Worm (Caenorhabditis elegans) whole organism, L1 larva: ENCODE data around the gene tbx-7.
A peak's percentile ranks its signal among the peaks of the same experiment; 100 is the strongest.

ENCODE experiments used
- C04F5.9 ChIP-seq: sonication (generic microtip); optimal IDR thresholded peaks from 2 replicates; lab custom pipeline; 2016; ENCODE audit warnings: missing genetic modification characterization, missing compliant biosample characterization
- C16A3.4 ChIP-seq: fragments of 150-350 bp; optimal IDR thresholded peaks from 2 replicates; lab custom pipeline; 2014; ENCODE audit warnings: missing biosample characterization, missing genetic modification characterization
- C34B4.2 ChIP-seq: sonication (generic microtip); optimal IDR thresholded peaks from 2 replicates; lab custom pipeline; 2017; ENCODE audit warnings: mild to moderate bottlenecking, missing genetic modification characterization, missing compliant biosample characterization
- F16B12.6 ChIP-seq: fragments of 150-350 bp; optimal IDR thresholded peaks from 2 replicates; lab custom pipeline; 2014; ENCODE audit warnings: missing biosample characterization, missing genetic modification characterization
- aha-1 ChIP-seq: fragments of 150-350 bp; optimal IDR thresholded peaks from 2 replicates; lab custom pipeline; 2014; ENCODE audit warnings: missing biosample characterization, missing genetic modification characterization
- ama-1 ChIP-seq: fragments of 150-350 bp; optimal IDR thresholded peaks from 2 replicates; lab custom pipeline; 2014
- ceh-82 ChIP-seq, 3 experiments: fragments of 150-350 bp in 1 of 3; sonication (generic microtip) in 2 of 3; optimal IDR thresholded peaks; 2 replicates each; lab custom pipeline; 2014 to 2017; ENCODE audit warnings: missing biosample characterization in 3 of 3, missing genetic modification characterization in 3 of 3
- ceh-90 ChIP-seq: sonication (generic microtip); optimal IDR thresholded peaks from 2 replicates; lab custom pipeline; 2016; ENCODE audit warnings: missing genetic modification characterization, missing compliant biosample characterization
- ces-1 ChIP-seq: fragments of 150-350 bp; optimal IDR thresholded peaks from 2 replicates; lab custom pipeline; 2014; ENCODE audit warnings: missing biosample characterization, missing genetic modification reagents, missing genetic modification characterization
- efl-1 ChIP-seq, 4 experiments: fragments of 150-350 bp; optimal IDR thresholded peaks in 3 of 4; peaks in 1 of 4; 1 replicate in 1 of 4; 2 replicates in 3 of 4; lab custom pipeline; 2014; ENCODE audit warnings: missing biosample characterization in 2 of 4, missing genetic modification characterization in 2 of 4, missing genetic modification reagents in 2 of 4
- efl-3 ChIP-seq: fragments of 200-800 bp; sonication (Bioruptor generic); optimal IDR thresholded peaks from 2 replicates; lab custom pipeline; 2018; ENCODE audit warnings: mild to moderate bottlenecking, missing genetic modification characterization, missing compliant biosample characterization
- egl-13 ChIP-seq: sonication (generic microtip); optimal IDR thresholded peaks from 2 replicates; lab custom pipeline; 2016; ENCODE audit warnings: missing genotype, missing genetic modification reagents, missing genetic modification characterization, missing compliant biosample characterization
- ets-5 ChIP-seq: fragments of 200-800 bp; sonication (Bioruptor generic); IDR thresholded peaks from 2 replicates; pipeline ENCODE4 v1.3.6; 2022; ENCODE audit warnings: missing genetic modification characterization, missing compliant biosample characterization
- fkh-10 ChIP-seq: sonication (generic microtip); optimal IDR thresholded peaks from 2 replicates; lab custom pipeline; 2017; ENCODE audit warnings: missing biosample characterization, missing genetic modification reagents, missing genetic modification characterization
- grh-1 ChIP-seq: fragments of 200-800 bp; sonication (Bioruptor generic); IDR thresholded peaks from 2 replicates; pipeline ENCODE4 v1.3.6; 2022; ENCODE audit warnings: missing genetic modification reagents, missing genetic modification characterization, missing compliant biosample characterization
- hlh-17 ChIP-seq: fragments of 200-800 bp; sonication (Bioruptor generic); optimal IDR thresholded peaks from 2 replicates; lab custom pipeline; 2018; ENCODE audit warnings: missing genetic modification characterization, mild to moderate bottlenecking, missing compliant biosample characterization, moderate library complexity, borderline replicate concordance
- jun-1 ChIP-seq: fragments of 150-350 bp; optimal IDR thresholded peaks from 2 replicates; lab custom pipeline; 2014; ENCODE audit warnings: missing biosample characterization, missing genetic modification reagents, missing genetic modification characterization
- lin-14 ChIP-seq: fragments of 200-800 bp; sonication (Bioruptor generic); optimal IDR thresholded peaks from 2 replicates; lab custom pipeline; 2018; ENCODE audit warnings: mild to moderate bottlenecking, missing genetic modification characterization, moderate library complexity, missing compliant biosample characterization
- lin-35 ChIP-seq, 2 experiments: fragments of 150-350 bp; optimal IDR thresholded peaks; 2 replicates each; lab custom pipeline; 2014; ENCODE audit warnings: missing biosample characterization in 2 of 2, missing genetic modification characterization in 2 of 2, missing genetic modification reagents in 2 of 2
- lin-39 ChIP-seq: fragments of 150-350 bp; optimal IDR thresholded peaks from 2 replicates; lab custom pipeline; 2014; ENCODE audit warnings: missing biosample characterization, missing genetic modification reagents, missing genetic modification characterization
- lir-3 ChIP-seq: sonication (generic microtip); optimal IDR thresholded peaks from 2 replicates; lab custom pipeline; 2016; ENCODE audit warnings: mild to moderate bottlenecking, missing genetic modification characterization, moderate library complexity, missing compliant biosample characterization; ENCODE audit not compliant: poor library complexity
- lsy-2 ChIP-seq, 2 experiments: fragments of 150-350 bp; optimal IDR thresholded peaks; 2 replicates each; lab custom pipeline; 2014; ENCODE audit warnings: missing biosample characterization in 2 of 2, missing genetic modification characterization in 2 of 2
- mab-9 ChIP-seq: fragments of 200-800 bp; sonication (Bioruptor generic); IDR thresholded peaks from 2 replicates; pipeline ENCODE4 v1.3.6; 2022; ENCODE audit warnings: missing genetic modification reagents, missing genetic modification characterization, missing compliant biosample characterization
- mef-2 ChIP-seq: fragments of 150-350 bp; optimal IDR thresholded peaks from 2 replicates; lab custom pipeline; 2014; ENCODE audit warnings: missing biosample characterization, missing genetic modification characterization
- mep-1 ChIP-seq: fragments of 150-350 bp; optimal IDR thresholded peaks from 2 replicates; lab custom pipeline; 2014; ENCODE audit warnings: missing biosample characterization, missing genetic modification characterization
- nhr-11 ChIP-seq: fragments of 150-350 bp; optimal IDR thresholded peaks from 2 replicates; lab custom pipeline; 2014; ENCODE audit warnings: missing biosample characterization, missing genetic modification characterization
- nhr-19 ChIP-seq: fragments of 200-800 bp; sonication (Bioruptor generic); conservative IDR thresholded peaks from 2 replicates; pipeline ENCODE4 v1.3.6; 2022; ENCODE audit warnings: missing genetic modification characterization, missing compliant biosample characterization
- nhr-237 ChIP-seq: fragments of 150-350 bp; optimal IDR thresholded peaks from 2 replicates; lab custom pipeline; 2014; ENCODE audit warnings: missing biosample characterization, missing genetic modification characterization
- nhr-28 ChIP-seq: fragments of 150-350 bp; optimal IDR thresholded peaks from 2 replicates; lab custom pipeline; 2014; ENCODE audit warnings: missing biosample characterization, missing genetic modification characterization
- nhr-47 ChIP-seq: sonication (generic microtip); optimal IDR thresholded peaks from 2 replicates; lab custom pipeline; 2016; ENCODE audit warnings: mild to moderate bottlenecking, missing genetic modification characterization, moderate library complexity, missing compliant biosample characterization
- nhr-71 ChIP-seq: sonication (generic microtip); optimal IDR thresholded peaks from 2 replicates; lab custom pipeline; 2016; ENCODE audit warnings: mild to moderate bottlenecking, missing genetic modification characterization, moderate library complexity, missing compliant biosample characterization
- nhr-77 ChIP-seq: fragments of 150-350 bp; optimal IDR thresholded peaks from 2 replicates; lab custom pipeline; 2014; ENCODE audit warnings: missing biosample characterization, missing genetic modification characterization
- nhr-85 ChIP-seq: sonication (generic microtip); peaks from one replicate; lab custom pipeline; 2016; ENCODE audit warnings: missing genetic modification characterization, inconsistent platforms, missing compliant biosample characterization
- pag-3 ChIP-seq: sonication (generic microtip); optimal IDR thresholded peaks from 2 replicates; lab custom pipeline; 2017; ENCODE audit warnings: missing genetic modification characterization, mild to moderate bottlenecking, missing compliant biosample characterization, antibody characterized with exemption, borderline replicate concordance; ENCODE audit not compliant: insufficient read depth
- pax-3 ChIP-seq: fragments of 200-800 bp; sonication (Bioruptor generic); optimal IDR thresholded peaks from 2 replicates; lab custom pipeline; 2018; ENCODE audit warnings: mild to moderate bottlenecking, missing genetic modification characterization, moderate library complexity, missing compliant biosample characterization
- pqm-1 ChIP-seq: sonication (generic microtip); optimal IDR thresholded peaks from 3 replicates; lab custom pipeline; 2017; ENCODE audit warnings: missing biosample characterization, missing genetic modification characterization
- rnt-1 ChIP-seq: sonication (generic microtip); optimal IDR thresholded peaks from 2 replicates; lab custom pipeline; 2016; ENCODE audit warnings: mild to moderate bottlenecking, missing genetic modification characterization, moderate library complexity, missing compliant biosample characterization
- skn-1 ChIP-seq: fragments of 150-350 bp; optimal IDR thresholded peaks from 2 replicates; lab custom pipeline; 2014; ENCODE audit warnings: missing biosample characterization, missing genetic modification characterization
- tbx-2 ChIP-seq: sonication (generic microtip); optimal IDR thresholded peaks from 2 replicates; lab custom pipeline; 2016; ENCODE audit warnings: missing genetic modification characterization, missing compliant biosample characterization
- unc-86 ChIP-seq: sonication (generic microtip); optimal IDR thresholded peaks from 2 replicates; lab custom pipeline; 2016; ENCODE audit warnings: missing genetic modification characterization, missing compliant biosample characterization
- zag-1 ChIP-seq: fragments of 150-350 bp; optimal IDR thresholded peaks from 2 replicates; lab custom pipeline; 2014; ENCODE audit warnings: missing biosample characterization, missing genetic modification characterization
- ztf-11 ChIP-seq, 2 experiments: sonication (generic microtip); optimal IDR thresholded peaks; 2 replicates each; lab custom pipeline; 2016 to 2017; ENCODE audit warnings: missing genetic modification characterization in 2 of 2, missing biosample characterization in 1 of 2, missing compliant biosample characterization in 1 of 2

The tbx-7 gene

DNA sequence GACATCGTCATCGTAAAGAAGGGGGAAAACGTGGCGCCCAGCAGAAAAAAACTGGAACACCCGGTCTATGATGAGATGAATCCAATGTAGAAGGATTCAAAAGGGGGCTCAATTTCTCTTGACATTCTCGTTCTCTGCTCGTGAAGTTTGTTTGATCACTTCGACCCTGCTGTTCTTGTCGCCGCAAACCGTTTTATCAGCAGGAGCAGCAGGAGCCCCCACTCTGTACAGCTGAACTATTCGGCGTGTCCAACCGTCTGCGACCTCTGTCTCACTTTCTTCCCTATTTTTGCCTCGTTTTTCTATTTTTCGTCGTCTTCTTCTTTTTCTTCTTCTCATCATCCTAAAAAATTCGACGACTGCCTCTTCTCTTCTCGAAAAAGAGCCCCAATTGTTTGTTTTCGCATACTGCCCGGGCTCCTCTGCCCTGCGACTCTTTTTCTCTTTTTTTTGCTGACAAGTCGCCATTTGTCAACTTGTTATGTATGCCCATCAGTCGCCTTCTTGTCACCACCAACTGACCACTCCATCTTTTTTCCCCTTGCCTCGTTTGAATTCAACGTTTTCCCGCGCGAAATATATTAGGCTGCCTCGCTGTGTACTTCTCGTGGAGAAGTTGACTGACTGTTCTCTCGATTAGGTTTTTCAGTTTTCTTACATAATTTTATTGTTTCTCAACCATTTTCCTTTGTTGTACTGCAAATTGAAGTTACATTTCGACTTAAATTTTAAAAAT lies 39.2 kb downstream of the tbx-7 start (continued):
- TF ChIP-seq hlh-17 (GFP tag; lab: Kevin White, UChicago) (no peak), skn-1 (tag; lab: Kevin White, UChicago) (no peak), pqm-1 (no peak), tbx-2 (tag; lab: Kevin White, UChicago) (peak; percentile 23), nhr-77 (tag; lab: Kevin White, UChicago) (no peak), rnt-1 (tag; lab: Kevin White, UChicago) (peak; percentile 22), mab-9 (GFP tag; lab: Robert Waterston, UW) (peak; percentile 73), lin-35 (GFP tag; optimal IDR thresholded peaks at IDR 0.05; lab: Kevin White, UChicago) (peak; percentile 73 to 82), ama-1 (lab: Kevin White, UChicago) (peak; percentile 19), nhr-11 (tag; lab: Kevin White, UChicago) (no peak), lin-14 (GFP tag; lab: Kevin White, UChicago) (peak; percentile 66), unc-86 (tag; lab: Kevin White, UChicago) (peak; percentile 24), fkh-10 (GFP tag; lab: Kevin White, UChicago) (peak; percentile 9), ztf-11 (tag; optimal IDR thresholded peaks at IDR 0.05; lab: Kevin White, UChicago) (peak in 1 of 2 experiments; percentile 20), nhr-47 (peak; percentile 13), efl-1 (optimal IDR thresholded peaks at IDR 0.05; lab: Kevin White, UChicago) (peak; percentile 77), efl-1 (GFP tag; optimal IDR thresholded peaks at IDR 0.05 in 1 of 2; lab: Kevin White, UChicago) (peak; percentile 81 to 97)

DNA sequence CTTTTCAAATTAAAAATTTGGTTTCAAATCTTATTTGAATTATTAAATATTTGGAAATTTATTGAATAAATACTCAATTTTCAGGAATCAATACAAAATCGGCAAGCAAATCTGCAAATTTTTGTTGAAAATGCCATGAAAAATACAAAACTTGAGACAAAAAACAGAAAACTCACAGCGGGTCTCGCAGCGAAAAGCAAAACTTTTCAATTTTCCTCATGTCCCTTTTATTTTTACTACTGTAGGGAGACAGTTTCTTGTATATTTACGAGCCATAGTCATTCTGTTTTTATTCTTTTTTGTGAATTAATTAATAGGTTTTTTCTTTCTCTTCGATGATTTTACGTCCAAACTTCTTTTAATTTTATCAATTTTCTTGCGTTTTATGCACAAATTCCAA lies 39.9 kb downstream of the tbx-7 start:
- TF ChIP-seq nhr-47 (no peak), C04F5.9 (tag; lab: Kevin White, UChicago) (no peak), nhr-71 (tag; lab: Kevin White, UChicago) (no peak), nhr-28 (tag; lab: Kevin White, UChicago) (no peak), pax-3 (tag; lab: Kevin White, UChicago) (no peak), efl-3 (GFP tag; lab: Kevin White, UChicago) (no peak), nhr-85 (tag; lab: Kevin White, UChicago) (no peak), nhr-237 (no peak), aha-1 (tag; lab: Kevin White, UChicago) (no peak), efl-1 (optimal IDR thresholded peaks at IDR 0.05; lab: Kevin White, UChicago) (no peak), efl-1 (GFP tag; optimal IDR thresholded peaks at IDR 0.05 in 1 of 2; lab: Kevin White, UChicago) (no peak)
- TF ChIP-seq, all 84 proteins: peak for 0

DNA sequence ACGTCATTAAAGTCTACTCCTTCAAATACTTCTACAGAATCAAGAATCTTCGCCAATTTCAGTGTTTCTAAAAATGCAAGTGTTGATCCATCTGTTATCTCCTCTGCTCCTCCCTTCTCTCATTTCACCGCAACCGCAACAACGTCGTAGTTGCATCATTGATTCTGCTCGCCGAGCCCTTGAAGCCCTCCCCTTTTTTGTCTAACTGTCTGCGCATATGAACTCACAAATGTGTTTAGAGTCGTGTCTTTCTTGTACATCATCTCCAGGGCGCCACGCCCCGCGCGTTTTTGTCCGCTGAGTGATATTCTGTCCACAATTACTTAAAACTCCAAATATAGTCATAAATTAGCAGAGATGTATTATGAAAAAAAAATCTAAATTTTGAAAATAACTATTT lies 40.3 kb downstream of the tbx-7 start:
- TF ChIP-seq rnt-1 (tag; lab: Kevin White, UChicago) (peak; percentile 28), nhr-71 (tag; lab: Kevin White, UChicago) (peak; percentile 7), egl-13 (tag; lab: Kevin White, UChicago) (peak; percentile 9), lin-35 (GFP tag; optimal IDR thresholded peaks at IDR 0.05; lab: Kevin White, UChicago) (peak in 1 of 2 experiments; percentile 4), lir-3 (tag; lab: Kevin White, UChicago) (no peak), ceh-90 (no peak), ceh-82 (tag; optimal IDR thresholded peaks at IDR 0.05; lab: Kevin White, UChicago) (peak in 1 of 3 experiments; percentile 14), grh-1 (GFP tag; lab: Robert Waterston, UW) (no peak), lsy-2 (tag; optimal IDR thresholded peaks at IDR 0.05; lab: Kevin White, UChicago) (peak in 1 of 2 experiments; percentile 16), lin-14 (GFP tag; lab: Kevin White, UChicago) (peak; percentile 50), nhr-19 (GFP tag; lab: Robert Waterston, UW) (0 out of 2 replicates have a peak, but pooled peaks have one; percentile 12), mep-1 (peak; percentile 15)

DNA sequence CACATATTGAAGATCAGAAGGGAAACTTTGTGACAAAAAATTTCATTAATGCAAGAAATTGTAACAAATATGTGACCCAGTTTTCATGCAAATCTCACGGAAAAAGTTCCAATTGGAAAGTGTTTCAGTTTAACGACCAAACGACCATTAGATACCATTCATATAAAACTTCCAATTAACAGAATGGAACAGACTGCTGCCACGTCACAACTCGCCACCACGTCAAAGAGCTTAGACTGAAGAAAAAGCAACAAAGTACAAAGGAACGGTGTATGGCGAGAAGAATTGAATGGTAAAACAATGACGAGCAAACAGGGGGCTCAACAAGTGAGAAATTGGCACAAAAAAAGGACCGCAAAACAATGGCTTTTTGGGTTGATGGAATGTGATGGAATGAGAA lies 43.0 kb downstream of the tbx-7 start, which contains the start of gene T04C9.3:
TSS of gene T04C9.3 (plus strand) at position 301 of the 400 bp plus-strand sequence.
- TF ChIP-seq lir-3 (tag; lab: Kevin White, UChicago) = no peak
- TF ChIP-seq jun-1 = no peak
- no peak for TF ChIP-seq pag-3 (tag; lab: Kevin White, UChicago)
- no peak for TF ChIP-seq C34B4.2 (tag; lab: Kevin White, UChicago)
- no peak for TF ChIP-seq nhr-71 (tag; lab: Kevin White, UChicago)
- no peak for TF ChIP-seq C16A3.4 (tag; lab: Kevin White, UChicago)
- no peak for TF ChIP-seq fkh-10 (GFP tag; lab: Kevin White, UChicago)
- TF ChIP-seq C04F5.9 (tag; lab: Kevin White, UChicago) = no peak
- no peak for TF ChIP-seq nhr-47
- TF ChIP-seq ceh-90 = no peak
- TF ChIP-seq F16B12.6 (tag; lab: Kevin White, UChicago) = no peak
- TF ChIP-seq aha-1 (tag; lab: Kevin White, UChicago) = no peak
- TF ChIP-seq zag-1 (tag; lab: Kevin White, UChicago) = no peak
- TF ChIP-seq ces-1 (GFP tag; lab: Kevin White, UChicago) = no peak
- TF ChIP-seq ets-5 = no peak
- no peak for TF ChIP-seq lin-39
- no peak for TF ChIP-seq nhr-19 (GFP tag; lab: Robert Waterston, UW)
- no peak for TF ChIP-seq mef-2 (tag; lab: Kevin White, UChicago)
- TF ChIP-seq grh-1 (GFP tag; lab: Robert Waterston, UW) = no peak
